Worm (Caenorhabditis elegans): ENCODE data around the gene parn-2.

ce11 chrII:12202281-12202680 is 54.1 kb downstream of the parn-2 start, which contains the start of gene trpp-5:
- TF ChIP-seq snpc-4 (tag; optimal IDR thresholded peaks at IDR 0.05) (no peak), nhr-12 (tag; optimal IDR thresholded peaks at IDR 0.05) (no peak), nhr-28 (tag; optimal IDR thresholded peaks at IDR 0.05) (no peak)
